Worm (Caenorhabditis elegans) whole organism, L4/young adult: ENCODE results near the gene col-167.

Source experiments
- W03F9.2 ChIP-seq: fragments of 150-350 bp; optimal IDR thresholded peaks from 2 replicates; lab custom pipeline; 2014; ENCODE audit warnings: missing biosample characterization, missing genetic modification characterization
- him-1 ChIP-seq: sonication (generic microtip); optimal IDR thresholded peaks from 2 replicates; lab custom pipeline; 2016; ENCODE audit warnings: missing genotype, missing genetic modification reagents, missing genetic modification characterization, missing compliant biosample characterization

ce11 chrX:6334602-6335001 is 11.3 kb downstream of the col-167 start:
- TF ChIP-seq him-1 (no peak), W03F9.2 (tag; lab: Kevin White, UChicago) (no peak)
